Worm (Caenorhabditis elegans) whole organism, L3 larva: Measurements from ENCODE around the gene trr-1.

Experiments used
- aly-2 ChIP-seq: fragments of 150-350 bp; optimal IDR thresholded peaks from 2 replicates; lab custom pipeline; 2014; ENCODE audit warnings: missing biosample characterization, missing genetic modification characterization
- elt-1 ChIP-seq: fragments of 150-350 bp; optimal IDR thresholded peaks from 2 replicates; lab custom pipeline; 2014; ENCODE audit warnings: missing biosample characterization, missing genetic modification characterization
- fkh-2 ChIP-seq: fragments of 150-350 bp; optimal IDR thresholded peaks from 2 replicates; lab custom pipeline; 2014; ENCODE audit warnings: missing biosample characterization, missing genetic modification reagents, missing genetic modification characterization
- lin-39 ChIP-seq: fragments of 150-350 bp; optimal IDR thresholded peaks from 2 replicates; lab custom pipeline; 2018; ENCODE audit warnings: missing biosample characterization, missing genetic modification reagents, missing genetic modification characterization
- mml-1 ChIP-seq: fragments of 150-350 bp; sonication (generic microtip); optimal IDR thresholded peaks from 3 replicates; lab custom pipeline; 2014; ENCODE audit warnings: missing biosample characterization, missing genetic modification characterization
- nhr-12 ChIP-seq: fragments of 150-350 bp; optimal IDR thresholded peaks from 2 replicates; lab custom pipeline; 2014; ENCODE audit warnings: missing biosample characterization, missing genetic modification characterization
- nhr-23 ChIP-seq: fragments of 150-350 bp; optimal IDR thresholded peaks from 2 replicates; lab custom pipeline; 2014; ENCODE audit warnings: missing biosample characterization, missing genetic modification reagents, missing genetic modification characterization
- pha-4 ChIP-seq: fragments of 150-350 bp; optimal IDR thresholded peaks from 2 replicates; lab custom pipeline; 2014; ENCODE audit warnings: missing biosample characterization, missing genetic modification reagents, missing genetic modification characterization
- unc-62 ChIP-seq: fragments of 150-350 bp; sonication (generic microtip); optimal IDR thresholded peaks from 4 replicates; lab custom pipeline; 2014; ENCODE audit warnings: missing biosample characterization, missing genetic modification reagents, missing genetic modification characterization
- ztf-4 ChIP-seq: fragments of 150-350 bp; optimal IDR thresholded peaks from 2 replicates; lab custom pipeline; 2014; ENCODE audit warnings: missing biosample characterization, missing genetic modification characterization

DNA sequence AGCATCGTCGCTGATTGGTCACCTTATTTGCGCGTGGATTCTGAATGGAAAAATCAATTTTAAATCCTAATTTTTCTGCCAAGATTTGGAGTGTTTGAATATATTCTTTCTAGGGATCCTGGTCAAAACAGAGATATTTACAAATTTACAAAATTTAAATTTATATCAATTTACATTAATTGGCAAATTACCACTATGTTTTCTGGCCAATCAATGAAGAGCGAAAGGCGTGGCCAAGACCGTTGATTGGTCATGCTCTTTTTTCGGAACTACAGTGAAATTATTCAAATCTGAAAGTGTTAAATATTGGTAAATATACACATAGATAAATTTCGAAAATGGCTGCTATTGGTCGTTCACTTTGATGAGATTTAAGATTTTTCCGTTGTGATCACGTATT lies 33.0 kb downstream of the trr-1 start:
- TF ChIP-seq aly-2 (tag; lab: Kevin White, UChicago): no peak
- no peak for TF ChIP-seq lin-39 (tag; lab: Kevin White, UChicago)
- TF ChIP-seq pha-4: no peak
- no peak for TF ChIP-seq mml-1 (tag; lab: Kevin White, UChicago)
- TF ChIP-seq ztf-4: no peak
- TF ChIP-seq elt-1: no peak
- TF ChIP-seq unc-62: no peak
- TF ChIP-seq nhr-23 (tag; lab: Kevin White, UChicago): no peak
- TF ChIP-seq nhr-12 (tag; lab: Kevin White, UChicago): no peak
- TF ChIP-seq fkh-2 (tag; lab: Kevin White, UChicago): no peak
